Fruit fly (Drosophila melanogaster) whole organism, pupa: ENCODE results near the gene Cox11.

ENCODE experiments used
- CG10348 ChIP-seq: fragments of 200-800 bp; sonication (Bioruptor generic); IDR thresholded peaks from 2 replicates; pipeline ENCODE4 v1.3.6; 2022; ENCODE audit warnings: missing biosample characterization, missing genetic modification characterization
- CG12605 ChIP-seq: fragments of 200-800 bp; sonication (Bioruptor generic); IDR thresholded peaks from 2 replicates; pipeline ENCODE4 v1.3.6; 2022; ENCODE audit warnings: missing biosample characterization, missing genetic modification characterization
- CG13204 ChIP-seq: fragments of 200-800 bp; sonication (Bioruptor generic); optimal IDR thresholded peaks from 2 replicates; lab custom pipeline; 2018; ENCODE audit warnings: missing biosample characterization, mild to moderate bottlenecking, missing genetic modification characterization, moderate library complexity
- CG14655 ChIP-seq: fragments of 200-800 bp; sonication (Bioruptor generic); optimal IDR thresholded peaks from 3 replicates; lab custom pipeline; 2017; ENCODE audit warnings: mild to moderate bottlenecking, missing biosample characterization, missing genetic modification reagents, missing genetic modification characterization
- CG15710 ChIP-seq: fragments of 200-800 bp; sonication (Bioruptor generic); optimal IDR thresholded peaks from 2 replicates; lab custom pipeline; 2018; ENCODE audit warnings: missing biosample characterization, mild to moderate bottlenecking, missing genetic modification characterization, moderate library complexity
- CG17806 ChIP-seq: fragments of 200-800 bp; sonication (Bioruptor generic); optimal IDR thresholded peaks from 2 replicates; lab custom pipeline; 2018; ENCODE audit warnings: missing biosample characterization, mild to moderate bottlenecking, missing genetic modification characterization, moderate library complexity
- CG32121 ChIP-seq: fragments of 200-800 bp; sonication (Bioruptor generic); IDR thresholded peaks from 2 replicates; pipeline ENCODE4 v1.3.6; 2022; ENCODE audit warnings: missing biosample characterization, missing genetic modification characterization
- CG34367 ChIP-seq: fragments of 200-800 bp; sonication (Bioruptor generic); optimal IDR thresholded peaks from 2 replicates; lab custom pipeline; 2018; ENCODE audit warnings: missing biosample characterization, mild to moderate bottlenecking, missing genetic modification characterization
- CG4496 ChIP-seq: fragments of 200-800 bp; sonication (Bioruptor generic); IDR thresholded peaks from 3 replicates; pipeline ENCODE4 v1.3.6; 2022; ENCODE audit warnings: missing biosample characterization, missing genetic modification characterization
- CG8159 ChIP-seq: fragments of 200-800 bp; sonication (Bioruptor generic); optimal IDR thresholded peaks from 3 replicates; lab custom pipeline; 2018; ENCODE audit warnings: missing biosample characterization, mild to moderate bottlenecking, missing genetic modification characterization, moderate library complexity
- CG8301 ChIP-seq: fragments of 200-800 bp; sonication (Bioruptor generic); optimal IDR thresholded peaks from 2 replicates; lab custom pipeline; 2018; ENCODE audit warnings: missing biosample characterization, mild to moderate bottlenecking, missing genetic modification characterization
- CG9948 ChIP-seq: fragments of 200-800 bp; sonication (Bioruptor generic); optimal IDR thresholded peaks from 2 replicates; lab custom pipeline; 2018; ENCODE audit warnings: missing biosample characterization, mild to moderate bottlenecking, missing genetic modification characterization, moderate library complexity
- D1 ChIP-seq: fragments of 200-800 bp; sonication (Bioruptor generic); optimal IDR thresholded peaks from 2 replicates; lab custom pipeline; 2018; ENCODE audit warnings: missing biosample characterization, mild to moderate bottlenecking, missing genetic modification characterization, moderate library complexity
- EcR ChIP-seq: fragments of 200-800 bp; sonication (Bioruptor generic); optimal IDR thresholded peaks from 3 replicates; lab custom pipeline; 2019; ENCODE audit warnings: missing biosample characterization, missing genetic modification characterization, mild to moderate bottlenecking, moderate library complexity, missing genetic modification reagents
- Ets98B ChIP-seq: fragments of 200-800 bp; sonication (Bioruptor generic); IDR thresholded peaks from 2 replicates; pipeline ENCODE4 v1.3.6; 2022; ENCODE audit warnings: missing biosample characterization, missing genetic modification characterization
- Pif1A ChIP-seq: fragments of 200-800 bp; sonication (Bioruptor generic); optimal IDR thresholded peaks from 3 replicates; lab custom pipeline; 2016; ENCODE audit warnings: missing biosample characterization, missing genetic modification characterization
- Pif1B ChIP-seq: fragments of 200-800 bp; sonication (Bioruptor generic); optimal IDR thresholded peaks from 3 replicates; lab custom pipeline; 2016; ENCODE audit warnings: missing biosample characterization, missing genetic modification characterization
- Snoo ChIP-seq: fragments of 200-800 bp; sonication (Bioruptor generic); optimal IDR thresholded peaks from 3 replicates; lab custom pipeline; 2017; ENCODE audit warnings: missing biosample characterization, mild to moderate bottlenecking, missing genetic modification characterization, inconsistent platforms
- fd96Ca ChIP-seq: fragments of 200-800 bp; sonication (Bioruptor generic); IDR thresholded peaks from 3 replicates; pipeline ENCODE4 v1.3.6; 2022; ENCODE audit warnings: missing biosample characterization, missing genetic modification characterization
- gl ChIP-seq: fragments of 200-800 bp; sonication (Bioruptor generic); optimal IDR thresholded peaks from 2 replicates; lab custom pipeline; 2018; ENCODE audit warnings: missing biosample characterization, mild to moderate bottlenecking, missing genetic modification characterization
- rn ChIP-seq: fragments of 200-800 bp; sonication (Bioruptor generic); IDR thresholded peaks from 2 replicates; pipeline ENCODE4 v1.3.6; 2022; ENCODE audit warnings: missing biosample characterization, missing genetic modification characterization

The Cox11 gene

DNA sequence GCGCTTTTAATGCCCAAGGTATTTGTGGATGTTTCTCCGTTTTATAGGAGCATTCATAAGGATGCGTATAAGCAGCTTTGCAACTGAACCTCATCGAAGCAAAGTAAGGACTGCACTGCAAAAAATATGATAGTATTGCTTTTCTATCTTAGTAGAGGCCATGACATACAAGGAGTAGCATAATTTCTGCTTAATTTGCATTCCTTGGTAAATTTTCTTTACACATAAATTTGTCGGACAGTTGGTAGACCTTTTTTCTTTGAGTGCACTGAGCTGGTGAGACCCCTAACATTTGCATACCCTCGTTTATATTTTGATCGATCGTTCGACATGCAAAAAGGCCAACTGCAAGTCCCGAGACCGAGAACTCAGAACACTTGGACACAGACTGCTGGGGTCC is 33.8 kb upstream of the Cox11 start:
- peak; percentile 58 for TF ChIP-seq CG34367 (tag; lab: Kevin White, UChicago)
- no peak for TF ChIP-seq CG8301 (tag; lab: Kevin White, UChicago)
- no peak for TF ChIP-seq rn (GFP tag; lab: Robert Waterston, UW)
- TF ChIP-seq CG32121 (GFP tag; lab: Robert Waterston, UW): no peak
- TF ChIP-seq Ets98B (GFP tag; lab: Robert Waterston, UW): no peak
- no peak for TF ChIP-seq CG13204
- peak; percentile 73 for TF ChIP-seq Snoo
- peak; percentile 66 for TF ChIP-seq CG8159 (tag; lab: Kevin White, UChicago)
- no peak for TF ChIP-seq CG12605 (GFP tag; lab: Robert Waterston, UW)
- 0 out of 3 replicates have a peak, but pooled peaks have one; percentile 12 for TF ChIP-seq fd96Ca (GFP tag; lab: Robert Waterston, UW)
- no peak for TF ChIP-seq EcR
- peak; percentile 45 for TF ChIP-seq Pif1B (GFP tag; lab: Kevin White, UChicago)
- TF ChIP-seq Pif1A (GFP tag; lab: Kevin White, UChicago): peak; percentile 63
- TF ChIP-seq CG15710 (tag; lab: Kevin White, UChicago): peak; percentile 67
- TF ChIP-seq gl (tag; lab: Kevin White, UChicago): no peak
- TF ChIP-seq CG14655 (GFP tag; lab: Kevin White, UChicago): peak; percentile 29
- TF ChIP-seq CG17806 (tag; lab: Kevin White, UChicago): peak; percentile 67
- peak; percentile 49; the same call in 1 of the 3 replicates for TF ChIP-seq CG4496 (GFP tag; lab: Robert Waterston, UW)
- TF ChIP-seq D1 (tag; lab: Kevin White, UChicago): no peak
- peak; percentile 62 for TF ChIP-seq CG9948 (tag; lab: Kevin White, UChicago)
- no peak for TF ChIP-seq CG10348 (GFP tag; lab: Robert Waterston, UW)

DNA sequence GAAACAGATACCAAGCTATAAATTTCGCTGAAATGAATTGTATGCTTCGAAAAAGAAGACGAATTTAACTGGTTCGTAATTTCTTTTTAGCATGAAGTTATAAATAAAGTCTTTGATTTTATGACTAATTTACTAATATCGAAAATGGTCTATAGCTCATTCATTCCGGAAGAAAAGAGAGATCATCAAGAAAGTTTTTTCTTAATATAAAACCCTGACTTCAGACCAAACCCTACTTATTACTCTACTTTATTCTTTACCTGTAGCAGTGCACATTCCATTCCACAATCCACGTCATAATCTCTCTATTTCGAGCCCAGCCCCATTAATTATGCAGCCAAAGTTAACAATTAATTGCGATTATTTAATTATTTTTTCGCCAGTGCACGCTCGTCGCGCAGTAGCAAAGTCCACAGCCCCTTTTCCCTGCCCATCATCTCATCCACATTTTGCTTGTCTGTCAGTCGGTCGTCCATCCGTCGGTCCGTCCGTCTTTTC is 32.8 kb upstream of the Cox11 start:
- no peak for TF ChIP-seq Ets98B (GFP tag; lab: Robert Waterston, UW)
- peak; percentile 43 for TF ChIP-seq CG8301 (tag; lab: Kevin White, UChicago)
- TF ChIP-seq fd96Ca (GFP tag; lab: Robert Waterston, UW): no peak
- peak; percentile 19 for TF ChIP-seq Pif1A (GFP tag; lab: Kevin White, UChicago)
- TF ChIP-seq Snoo: peak; percentile 13
- no peak for TF ChIP-seq CG10348 (GFP tag; lab: Robert Waterston, UW)
- no peak for TF ChIP-seq Pif1B (GFP tag; lab: Kevin White, UChicago)
- TF ChIP-seq D1 (tag; lab: Kevin White, UChicago): no peak
- TF ChIP-seq CG17806 (tag; lab: Kevin White, UChicago): peak; percentile 44
- TF ChIP-seq CG4496 (GFP tag; lab: Robert Waterston, UW): no peak
- no peak for TF ChIP-seq rn (GFP tag; lab: Robert Waterston, UW)
- peak; percentile 59 for TF ChIP-seq CG9948 (tag; lab: Kevin White, UChicago)
- TF ChIP-seq CG8159 (tag; lab: Kevin White, UChicago): peak; percentile 58
- no peak for TF ChIP-seq EcR
- peak; percentile 70 for TF ChIP-seq CG14655 (GFP tag; lab: Kevin White, UChicago)
- TF ChIP-seq CG13204: peak; percentile 14
- no peak for TF ChIP-seq CG12605 (GFP tag; lab: Robert Waterston, UW)
- peak; percentile 9 for TF ChIP-seq CG34367 (tag; lab: Kevin White, UChicago)
- TF ChIP-seq CG15710 (tag; lab: Kevin White, UChicago): peak; percentile 40
- TF ChIP-seq gl (tag; lab: Kevin White, UChicago): peak; percentile 39
- TF ChIP-seq CG32121 (GFP tag; lab: Robert Waterston, UW): no peak

DNA sequence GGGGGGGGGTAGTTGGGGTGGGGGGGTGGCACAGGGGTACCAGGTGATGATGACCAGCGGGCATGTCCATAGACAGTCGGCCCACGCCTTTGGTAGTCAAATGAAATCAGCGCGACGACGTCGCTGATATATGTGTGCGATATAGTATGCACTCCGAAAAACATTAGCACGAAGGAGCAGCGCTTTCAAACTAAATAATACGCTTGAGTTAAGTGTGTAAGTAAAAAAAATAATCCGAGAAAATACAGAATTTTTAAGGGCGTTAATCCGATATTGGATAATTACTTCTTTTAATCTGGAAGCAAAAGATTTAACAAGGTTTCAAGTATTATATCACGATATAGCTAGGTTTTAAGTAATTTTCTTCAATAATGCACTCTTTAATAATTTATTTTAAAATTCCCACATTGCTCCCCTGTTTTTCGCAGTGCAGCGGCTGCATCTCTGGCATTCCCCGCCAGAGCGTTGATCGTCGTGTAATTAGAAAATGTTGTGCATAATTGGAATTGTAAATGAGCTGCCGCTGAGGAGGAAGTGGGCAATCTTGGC is 31.9 kb upstream of the Cox11 start:
- TF ChIP-seq Pif1A (GFP tag; lab: Kevin White, UChicago): no peak
- TF ChIP-seq CG9948 (tag; lab: Kevin White, UChicago): peak; percentile 39
- TF ChIP-seq CG10348 (GFP tag; lab: Robert Waterston, UW): no peak
- TF ChIP-seq CG34367 (tag; lab: Kevin White, UChicago): no peak
- TF ChIP-seq Pif1B (GFP tag; lab: Kevin White, UChicago): peak; percentile 9
- no peak for TF ChIP-seq CG13204
- TF ChIP-seq rn (GFP tag; lab: Robert Waterston, UW): no peak
- TF ChIP-seq CG8159 (tag; lab: Kevin White, UChicago): peak; percentile 46
- peak; percentile 32 for TF ChIP-seq CG17806 (tag; lab: Kevin White, UChicago)
- TF ChIP-seq CG12605 (GFP tag; lab: Robert Waterston, UW): no peak
- TF ChIP-seq EcR: no peak
- no peak for TF ChIP-seq CG15710 (tag; lab: Kevin White, UChicago)
- peak; percentile 73 for TF ChIP-seq CG14655 (GFP tag; lab: Kevin White, UChicago)
- TF ChIP-seq D1 (tag; lab: Kevin White, UChicago): no peak
- no peak for TF ChIP-seq gl (tag; lab: Kevin White, UChicago)
- no peak for TF ChIP-seq CG32121 (GFP tag; lab: Robert Waterston, UW)
- TF ChIP-seq Ets98B (GFP tag; lab: Robert Waterston, UW): peak; percentile 23; the same call in 1 of the 2 replicates
- no peak for TF ChIP-seq fd96Ca (GFP tag; lab: Robert Waterston, UW)
- TF ChIP-seq Snoo: no peak
- peak; percentile 60 for TF ChIP-seq CG8301 (tag; lab: Kevin White, UChicago)
- TF ChIP-seq CG4496 (GFP tag; lab: Robert Waterston, UW): no peak; the same call in 2 of the 3 replicates

DNA sequence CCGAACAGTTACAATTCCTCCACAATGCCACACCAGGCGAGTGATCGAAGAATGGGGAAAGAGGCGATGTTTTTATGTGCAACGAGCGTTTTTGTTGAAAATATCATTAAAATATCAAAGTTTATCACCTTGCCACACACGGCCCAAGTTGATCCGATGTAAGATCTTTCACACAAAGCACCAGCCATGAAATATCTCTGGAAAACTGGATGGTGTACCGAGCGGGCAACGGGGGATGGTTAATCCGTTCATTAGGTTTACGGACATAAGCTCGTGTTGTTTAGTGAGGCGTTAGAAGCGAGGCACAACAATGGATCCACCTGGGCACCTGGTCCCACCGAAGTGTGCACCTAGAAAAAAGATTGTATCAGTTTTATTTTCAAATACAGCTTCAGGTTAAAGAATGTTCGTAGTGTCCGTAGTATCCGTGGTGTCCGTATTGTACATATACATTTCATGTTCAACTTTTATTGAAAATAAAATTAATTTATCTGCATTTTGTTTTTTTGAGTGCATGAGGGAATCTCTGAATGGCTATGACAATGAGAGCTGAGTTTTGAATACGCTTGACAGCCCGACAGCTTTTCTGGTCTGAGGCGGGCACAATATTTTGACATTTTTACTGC is 30.2 kb upstream of the Cox11 start:
- no peak for TF ChIP-seq CG34367 (tag; lab: Kevin White, UChicago)
- TF ChIP-seq Ets98B (GFP tag; lab: Robert Waterston, UW): no peak
- peak; percentile 0 for TF ChIP-seq CG8301 (tag; lab: Kevin White, UChicago)
